Worm (Caenorhabditis elegans) whole organism, L3 larva: ENCODE measurements around the gene C01G10.14.

Experiments used
- nhr-76 ChIP-seq: fragments of 150-350 bp; sonication (generic microtip); optimal IDR thresholded peaks from 5 replicates; lab custom pipeline; 2014; ENCODE audit warnings: missing biosample characterization, missing genetic modification characterization
- pha-4 ChIP-seq: fragments of 150-350 bp; optimal IDR thresholded peaks from 2 replicates; lab custom pipeline; 2014; ENCODE audit warnings: missing biosample characterization, missing genetic modification reagents, missing genetic modification characterization
- pqm-1 ChIP-seq: fragments of 150-350 bp; optimal IDR thresholded peaks from 2 replicates; lab custom pipeline; 2017; ENCODE audit warnings: missing biosample characterization, missing genetic modification characterization, inconsistent platforms

DNA sequence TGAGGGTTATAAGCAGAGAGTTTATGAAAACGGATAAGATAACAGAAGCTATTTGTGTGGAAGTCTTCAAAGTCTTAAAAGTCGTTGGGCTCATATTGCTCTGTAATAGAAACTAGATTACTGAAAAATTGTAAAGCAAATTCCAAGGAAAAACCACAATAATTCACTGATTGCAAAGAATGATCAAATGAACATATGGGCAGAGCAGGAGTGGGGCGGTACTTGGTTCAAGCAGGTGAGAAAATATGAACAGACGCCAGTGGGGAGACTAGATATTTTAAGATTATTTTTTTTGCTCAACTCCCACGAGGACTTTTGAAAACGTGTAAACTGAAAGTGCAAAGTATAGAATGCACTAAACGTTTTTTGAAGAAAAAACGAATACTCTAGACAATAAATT is 26.7 kb upstream of the C01G10.14 start, which contains the start of gene str-171:
- TF ChIP-seq nhr-76 (tag; lab: Kevin White, UChicago), result no peak
- no peak for TF ChIP-seq pqm-1 (tag; lab: Kevin White, UChicago)
- TF ChIP-seq pha-4, result no peak
